Worm (Caenorhabditis elegans) whole organism, L2 larva: ENCODE data around the gene pigg-1.

Experiments used
- C34F6.9 ChIP-seq: fragments of 150-350 bp; optimal IDR thresholded peaks from 2 replicates; lab custom pipeline; 2014; ENCODE audit warnings: missing biosample characterization, missing genetic modification characterization
- F13H6.1 ChIP-seq: sonication (generic microtip); optimal IDR thresholded peaks from 2 replicates; lab custom pipeline; 2016; ENCODE audit warnings: missing genetic modification characterization, missing compliant biosample characterization
- R02D3.7 ChIP-seq: fragments of 150-350 bp; optimal IDR thresholded peaks from 2 replicates; lab custom pipeline; 2014; ENCODE audit warnings: missing biosample characterization, missing genetic modification characterization
- ZK546.5 ChIP-seq: sonication (generic microtip); optimal IDR thresholded peaks from 2 replicates; lab custom pipeline; 2017; ENCODE audit warnings: missing biosample characterization, missing genetic modification characterization
- alr-1 ChIP-seq: fragments of 150-350 bp; optimal IDR thresholded peaks from 2 replicates; lab custom pipeline; 2014; ENCODE audit warnings: missing biosample characterization, missing genetic modification characterization
- aly-2 ChIP-seq: fragments of 150-350 bp; optimal IDR thresholded peaks from 2 replicates; lab custom pipeline; 2014; ENCODE audit warnings: missing biosample characterization, missing genetic modification characterization
- ama-1 ChIP-seq: fragments of 150-350 bp; optimal IDR thresholded peaks from 2 replicates; lab custom pipeline; 2018; ENCODE audit warnings: inconsistent platforms
- blmp-1 ChIP-seq: sonication (generic microtip); optimal IDR thresholded peaks from 2 replicates; lab custom pipeline; 2017; ENCODE audit warnings: missing genetic modification characterization, mild to moderate bottlenecking, missing compliant biosample characterization, antibody characterized with exemption, moderate library complexity; ENCODE audit not compliant: insufficient read depth
- ceh-16 ChIP-seq: fragments of 150-350 bp; optimal IDR thresholded peaks from 2 replicates; lab custom pipeline; 2014; ENCODE audit warnings: missing biosample characterization, missing genetic modification characterization
- ceh-82 ChIP-seq: fragments of 150-350 bp; optimal IDR thresholded peaks from 2 replicates; lab custom pipeline; 2014; ENCODE audit warnings: missing biosample characterization, missing genetic modification characterization
- crh-2 ChIP-seq: sonication (generic microtip); optimal IDR thresholded peaks from 2 replicates; lab custom pipeline; 2017; ENCODE audit warnings: missing biosample characterization, missing genetic modification characterization
- dmd-4 ChIP-seq: sonication (generic microtip); optimal IDR thresholded peaks from 2 replicates; lab custom pipeline; 2017; ENCODE audit warnings: missing biosample characterization, missing genetic modification characterization
- egl-27 ChIP-seq: sonication (generic microtip); optimal IDR thresholded peaks from 3 replicates; lab custom pipeline; 2017; ENCODE audit warnings: missing biosample characterization, missing genetic modification reagents, missing genetic modification characterization
- elt-1 ChIP-seq: fragments of 150-350 bp; optimal IDR thresholded peaks from 2 replicates; lab custom pipeline; 2014; ENCODE audit warnings: missing biosample characterization, missing genetic modification characterization
- fos-1 ChIP-seq: fragments of 150-350 bp; optimal IDR thresholded peaks from 2 replicates; lab custom pipeline; 2014; ENCODE audit warnings: missing biosample characterization, missing genetic modification characterization
- gmeb-1 ChIP-seq: fragments of 150-350 bp; optimal IDR thresholded peaks from 2 replicates; lab custom pipeline; 2014; ENCODE audit warnings: missing biosample characterization, missing genetic modification characterization
- lin-11 ChIP-seq: fragments of 150-350 bp; sonication (generic microtip); optimal IDR thresholded peaks from 2 replicates; lab custom pipeline; 2014; ENCODE audit warnings: missing biosample characterization, missing genetic modification characterization, inconsistent platforms, mixed read lengths
- lin-13 ChIP-seq: fragments of 150-350 bp; optimal IDR thresholded peaks from 2 replicates; lab custom pipeline; 2014; ENCODE audit warnings: missing biosample characterization, missing genetic modification reagents, missing genetic modification characterization
- lin-39 ChIP-seq: fragments of 150-350 bp; optimal IDR thresholded peaks from 2 replicates; lab custom pipeline; 2014; ENCODE audit warnings: missing biosample characterization, missing genetic modification reagents, missing genetic modification characterization
- lsy-2 ChIP-seq, 2 experiments: fragments of 150-350 bp in 1 of 2; sonication (generic microtip) in 1 of 2; optimal IDR thresholded peaks; 2 replicates each; lab custom pipeline; 2014 to 2017; ENCODE audit warnings: missing biosample characterization in 2 of 2, missing genetic modification characterization in 2 of 2
- mbf-1 ChIP-seq: sonication (generic microtip); optimal IDR thresholded peaks from 2 replicates; lab custom pipeline; 2017; ENCODE audit warnings: missing biosample characterization, missing genetic modification characterization
- mdl-1 ChIP-seq, 2 experiments: fragments of 150-350 bp in 1 of 2; sonication (generic microtip) in 1 of 2; optimal IDR thresholded peaks; 2 replicates each; lab custom pipeline; 2017; ENCODE audit warnings: missing biosample characterization in 2 of 2, missing genetic modification characterization in 2 of 2
- nhr-10 ChIP-seq: sonication (generic microtip); optimal IDR thresholded peaks from 2 replicates; lab custom pipeline; 2017; ENCODE audit warnings: missing biosample characterization, missing genetic modification characterization
- nhr-11 ChIP-seq: fragments of 150-350 bp; optimal IDR thresholded peaks from 2 replicates; lab custom pipeline; 2014; ENCODE audit warnings: missing biosample characterization, missing genetic modification characterization
- nhr-12 ChIP-seq: fragments of 150-350 bp; optimal IDR thresholded peaks from 2 replicates; lab custom pipeline; 2014; ENCODE audit warnings: missing biosample characterization, missing genetic modification characterization
- nhr-129 ChIP-seq: fragments of 150-350 bp; optimal IDR thresholded peaks from 2 replicates; lab custom pipeline; 2014; ENCODE audit warnings: missing biosample characterization, missing genetic modification characterization
- nhr-21 ChIP-seq: fragments of 150-350 bp; optimal IDR thresholded peaks from 2 replicates; lab custom pipeline; 2014; ENCODE audit warnings: missing biosample characterization, missing genetic modification characterization
- nhr-6 ChIP-seq: fragments of 150-350 bp; optimal IDR thresholded peaks from 2 replicates; lab custom pipeline; 2014; ENCODE audit warnings: missing biosample characterization, missing genetic modification characterization
- sem-4 ChIP-seq: fragments of 150-350 bp; optimal IDR thresholded peaks from 2 replicates; lab custom pipeline; 2014; ENCODE audit warnings: missing biosample characterization, missing genetic modification reagents, missing genetic modification characterization
- skn-1 ChIP-seq: sonication (generic microtip); optimal IDR thresholded peaks from 2 replicates; lab custom pipeline; 2017; ENCODE audit warnings: missing biosample characterization, missing genetic modification characterization
- sma-3 ChIP-seq: sonication (generic microtip); optimal IDR thresholded peaks from 2 replicates; lab custom pipeline; 2016; ENCODE audit warnings: missing genetic modification reagents, missing genetic modification characterization, missing compliant biosample characterization
- sma-9 ChIP-seq, 2 experiments: fragments of 150-350 bp in 1 of 2; sonication (generic microtip) in 1 of 2; optimal IDR thresholded peaks; 2 replicates each; lab custom pipeline; 2014 to 2016; ENCODE audit warnings: missing genetic modification characterization in 2 of 2, mild to moderate bottlenecking in 1 of 2, missing biosample characterization in 1 of 2, missing compliant biosample characterization in 1 of 2, missing genetic modification reagents in 1 of 2, moderate library complexity in 1 of 2
- unc-55 ChIP-seq: fragments of 150-350 bp; sonication (generic microtip); optimal IDR thresholded peaks from 3 replicates; lab custom pipeline; 2014; ENCODE audit warnings: missing biosample characterization, missing genetic modification reagents, missing genetic modification characterization
- zag-1 ChIP-seq: fragments of 150-350 bp; optimal IDR thresholded peaks from 2 replicates; lab custom pipeline; 2014; ENCODE audit warnings: missing biosample characterization, missing genetic modification characterization
- ztf-1 ChIP-seq: fragments of 200-800 bp; sonication (Bioruptor generic); conservative IDR thresholded peaks from 2 replicates; pipeline ENCODE4 v1.3.6; 2022; ENCODE audit warnings: missing genetic modification characterization, missing compliant biosample characterization
- ztf-11 ChIP-seq: sonication (generic microtip); optimal IDR thresholded peaks from 2 replicates; lab custom pipeline; 2017; ENCODE audit warnings: missing biosample characterization, missing genetic modification characterization
- ztf-4 ChIP-seq: fragments of 150-350 bp; optimal IDR thresholded peaks from 2 replicates; lab custom pipeline; 2014; ENCODE audit warnings: missing biosample characterization, missing genetic modification characterization

Gene pigg-1

DNA sequence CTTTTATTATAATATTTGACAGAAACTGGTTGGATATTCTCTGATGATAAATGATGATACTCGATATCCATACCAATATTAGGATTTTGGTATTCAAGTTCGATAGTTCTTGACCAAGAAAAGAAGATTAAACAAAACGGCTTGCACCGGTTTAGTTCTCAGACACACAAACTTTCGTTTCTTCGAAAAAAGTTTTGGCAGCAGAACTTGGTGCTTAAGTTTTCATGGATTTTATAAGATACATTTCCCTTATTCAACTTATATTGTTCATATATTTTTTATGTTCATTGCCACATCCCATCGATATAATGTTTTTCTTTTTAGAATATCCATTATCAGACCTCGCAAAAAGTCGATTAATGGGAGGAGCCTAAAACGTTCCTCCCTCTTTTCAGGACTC, 9.4 kb downstream of the pigg-1 start, which contains the start of gene aptf-4:
TSS of gene aptf-4 (plus strand) at position 301 of the 400 bp plus-strand sequence.
- peak; percentile 26 for TF ChIP-seq unc-55 (GFP tag; lab: Kevin White, UChicago)
- no peak for TF ChIP-seq lsy-2 (tag; optimal IDR thresholded peaks at IDR 0.05; lab: Kevin White, UChicago)
- no peak for TF ChIP-seq ztf-11 (tag; lab: Kevin White, UChicago)

DNA sequence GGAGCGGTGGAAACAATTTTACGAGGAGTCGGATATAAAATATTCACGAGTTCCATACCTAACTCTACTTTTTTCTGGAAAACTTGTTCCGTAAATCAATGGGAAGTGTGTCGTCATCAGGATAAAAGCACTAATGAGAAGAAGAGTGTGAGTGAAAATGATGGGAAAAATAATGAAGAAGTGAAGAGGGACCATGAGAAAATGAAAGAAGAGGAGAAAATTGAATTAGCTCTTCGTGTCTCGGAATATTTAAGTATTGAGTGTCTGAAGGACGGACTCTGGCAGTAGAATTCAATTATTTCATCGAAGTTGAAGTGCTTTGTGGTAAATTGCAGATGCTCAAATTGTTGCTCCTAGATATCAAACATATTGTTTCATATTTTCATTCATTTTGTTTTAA, 10.8 kb downstream of the pigg-1 start:
- TF ChIP-seq sma-9 (GFP tag; optimal IDR thresholded peaks at IDR 0.05; lab: Kevin White, UChicago), result peak; percentile 38
- no peak for TF ChIP-seq sma-9 (tag; optimal IDR thresholded peaks at IDR 0.05; lab: Kevin White, UChicago)
- TF ChIP-seq unc-55 (GFP tag; lab: Kevin White, UChicago), result peak; percentile 17
- peak in 1 of 2 experiments; percentile 39 for TF ChIP-seq lsy-2 (tag; optimal IDR thresholded peaks at IDR 0.05; lab: Kevin White, UChicago)
- peak; percentile 35 for TF ChIP-seq crh-2 (tag; lab: Kevin White, UChicago)
- no peak for TF ChIP-seq gmeb-1 (tag; lab: Kevin White, UChicago)
- TF ChIP-seq mbf-1 (tag; lab: Kevin White, UChicago), result no peak
- TF ChIP-seq sem-4, result no peak
- peak; percentile 40 for TF ChIP-seq zag-1
- TF ChIP-seq C34F6.9 (tag; lab: Kevin White, UChicago), result peak; percentile 49

ce11 chrII:8588442-8588841, 11.6 kb downstream of the pigg-1 start:
- TF ChIP-seq elt-1 (tag; lab: Kevin White, UChicago) (no peak), lin-39 (tag; lab: Kevin White, UChicago) (peak; percentile 16), crh-2 (tag; lab: Kevin White, UChicago) (no peak)

- TF ChIP-seq nhr-129 (tag; lab: Kevin White, UChicago) (peak; percentile 21), F13H6.1 (peak; percentile 11), skn-1 (tag; lab: Kevin White, UChicago) (no peak), gmeb-1 (tag; lab: Kevin White, UChicago) (no peak), sem-4 (peak; percentile 29), ztf-4 (tag; lab: Kevin White, UChicago) (no peak), unc-55 (GFP tag; lab: Kevin White, UChicago) (peak; percentile 70), lsy-2 (tag; optimal IDR thresholded peaks at IDR 0.05; lab: Kevin White, UChicago) (peak in 1 of 2 experiments; percentile 18), crh-2 (tag; lab: Kevin White, UChicago) (no peak), zag-1 (peak; percentile 28)
- TF ChIP-seq, all 48 proteins: peak for 6
These were observed 12.3 kb downstream of the pigg-1 start for ce11 chrII:8587660-8588230.

ce11 chrII:8585921-8586320, 14.1 kb downstream of the pigg-1 start:
- TF ChIP-seq sma-9 (GFP tag; optimal IDR thresholded peaks at IDR 0.05; lab: Kevin White, UChicago) (no peak), sma-9 (tag; optimal IDR thresholded peaks at IDR 0.05; lab: Kevin White, UChicago) (no peak), nhr-21 (no peak), unc-55 (GFP tag; lab: Kevin White, UChicago) (no peak), ceh-82 (tag; lab: Kevin White, UChicago) (no peak), dmd-4 (tag; lab: Kevin White, UChicago) (no peak), elt-1 (tag; lab: Kevin White, UChicago) (no peak), fos-1 (tag; lab: Kevin White, UChicago) (no peak), nhr-11 (tag; lab: Kevin White, UChicago) (no peak), F13H6.1 (no peak), ZK546.5 (tag; lab: Kevin White, UChicago) (no peak), R02D3.7 (tag; lab: Kevin White, UChicago) (no peak), sma-3 (no peak), aly-2 (tag; lab: Kevin White, UChicago) (no peak), nhr-12 (tag; lab: Kevin White, UChicago) (no peak), sem-4 (no peak), nhr-6 (tag; lab: Kevin White, UChicago) (no peak), lin-11 (tag; lab: Kevin White, UChicago) (no peak), C34F6.9 (tag; lab: Kevin White, UChicago) (no peak), egl-27 (tag; lab: Kevin White, UChicago) (no peak)
- TF ChIP-seq, all 48 proteins: peak for 0

- TF ChIP-seq nhr-21 (no peak), mdl-1 (tag; optimal IDR thresholded peaks at IDR 0.05; lab: Kevin White, UChicago) (no peak), ama-1 (lab: Kevin White, UChicago) (no peak), ceh-16 (tag; lab: Kevin White, UChicago) (no peak), lin-13 (GFP tag; lab: Kevin White, UChicago) (peak; percentile 24), nhr-10 (tag; lab: Kevin White, UChicago) (no peak), crh-2 (tag; lab: Kevin White, UChicago) (peak; percentile 34), alr-1 (tag; lab: Kevin White, UChicago) (no peak), lsy-2 (tag; optimal IDR thresholded peaks at IDR 0.05; lab: Kevin White, UChicago) (peak in 1 of 2 experiments; percentile 57), blmp-1 (tag; lab: Kevin White, UChicago) (no peak), nhr-12 (tag; lab: Kevin White, UChicago) (no peak), sma-9 (GFP tag; optimal IDR thresholded peaks at IDR 0.05; lab: Kevin White, UChicago) (peak; percentile 41), sma-9 (tag; optimal IDR thresholded peaks at IDR 0.05; lab: Kevin White, UChicago) (no peak), sem-4 (peak; percentile 68), nhr-6 (tag; lab: Kevin White, UChicago) (no peak), lin-39 (tag; lab: Kevin White, UChicago) (no peak), ztf-1 (GFP tag; lab: Robert Waterston, UW) (no peak), dmd-4 (tag; lab: Kevin White, UChicago) (no peak), gmeb-1 (tag; lab: Kevin White, UChicago) (no peak), lin-11 (tag; lab: Kevin White, UChicago) (no peak), zag-1 (peak; percentile 15), F13H6.1 (no peak)
These were observed 14.9 kb downstream of the pigg-1 start, which contains the start of gene F54C9.11 for ce11 chrII:8585036-8585627. TSS of gene F54C9.11 (minus strand) at chrII:8585086.
